Worm (Caenorhabditis elegans) whole organism, L4 larva: ENCODE results near the gene srsx-19.

Experiments
- aha-1 ChIP-seq: fragments of 150-350 bp; peaks from one replicate; lab custom pipeline; 2014; ENCODE audit warnings: missing biosample characterization, missing genetic modification characterization
- ama-1 ChIP-seq: fragments of 150-350 bp; optimal IDR thresholded peaks from 2 replicates; lab custom pipeline; 2014; ENCODE audit warnings: inconsistent platforms, mixed read lengths
- jun-1 ChIP-seq: fragments of 150-350 bp; optimal IDR thresholded peaks from 2 replicates; lab custom pipeline; 2014; ENCODE audit warnings: missing biosample characterization, missing genetic modification reagents, missing genetic modification characterization
- lsy-2 ChIP-seq, 2 experiments: fragments of 150-350 bp in 1 of 2; sonication (generic microtip) in 1 of 2; optimal IDR thresholded peaks; 2 replicates each; lab custom pipeline; 2014 to 2017; ENCODE audit warnings: missing biosample characterization in 2 of 2, missing genetic modification characterization in 2 of 2
- nhr-237 ChIP-seq: sonication (generic microtip); optimal IDR thresholded peaks from 2 replicates; lab custom pipeline; 2017; ENCODE audit warnings: missing biosample characterization, missing genetic modification characterization
- nhr-42 ChIP-seq: fragments of 200-800 bp; sonication (Bioruptor generic); IDR thresholded peaks from 2 replicates; pipeline ENCODE4 v1.3.6; 2022; ENCODE audit warnings: missing genetic modification characterization, missing compliant biosample characterization
- unc-62 ChIP-seq, 3 experiments: fragments of 150-350 bp in 1 of 3; sonication (generic microtip); optimal IDR thresholded peaks in 2 of 3; peaks in 1 of 3; 1 replicate in 1 of 3; 2 replicates in 2 of 3; lab custom pipeline; 2014 to 2017; ENCODE audit warnings: missing biosample characterization in 3 of 3, missing genetic modification characterization in 3 of 3, missing genetic modification reagents in 3 of 3, missing genotype in 1 of 3
- ztf-11 ChIP-seq: fragments of 150-350 bp; optimal IDR thresholded peaks from 2 replicates; lab custom pipeline; 2014; ENCODE audit warnings: missing biosample characterization, missing genetic modification characterization

DNA sequence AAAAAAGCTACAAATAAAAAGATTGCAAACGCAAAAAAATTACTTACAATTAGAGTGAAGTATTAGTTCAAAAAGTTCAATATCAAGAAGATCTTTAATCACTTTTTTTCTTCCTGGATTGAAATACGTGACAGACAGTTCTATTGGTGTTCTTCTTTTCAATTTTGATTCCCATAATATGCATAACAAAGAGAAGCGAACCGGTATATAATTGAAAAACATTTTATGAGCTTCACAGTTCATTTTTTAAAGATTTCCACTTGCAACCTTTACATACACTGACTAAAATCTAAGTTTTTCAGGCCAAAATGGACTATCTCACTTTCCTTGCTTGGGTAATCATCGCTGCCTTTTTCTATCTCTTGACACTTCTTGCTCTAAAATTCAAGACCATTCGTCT, 10.9 kb upstream of the srsx-19 start, which contains the start of gene T22G5.1:
- TF ChIP-seq ztf-11 (tag; lab: Kevin White, UChicago): no peak
- TF ChIP-seq nhr-42: no peak
- no peak for TF ChIP-seq unc-62 (GFP tag; optimal IDR thresholded peaks at IDR 0.05 in 1 of 2; lab: Kevin White, UChicago)
- TF ChIP-seq unc-62 (tag; optimal IDR thresholded peaks at IDR 0.05; lab: Kevin White, UChicago): no peak
- no peak for TF ChIP-seq nhr-237 (tag; lab: Kevin White, UChicago)
- no peak for TF ChIP-seq lsy-2 (tag; optimal IDR thresholded peaks at IDR 0.05; lab: Kevin White, UChicago)
- TF ChIP-seq aha-1 (tag; lab: Kevin White, UChicago): no peak
- TF ChIP-seq jun-1 (tag; lab: Kevin White, UChicago): no peak
- no peak for TF ChIP-seq ama-1 (lab: Kevin White, UChicago)
